Worm (Caenorhabditis elegans): ENCODE results near the gene ilys-5.

DNA sequence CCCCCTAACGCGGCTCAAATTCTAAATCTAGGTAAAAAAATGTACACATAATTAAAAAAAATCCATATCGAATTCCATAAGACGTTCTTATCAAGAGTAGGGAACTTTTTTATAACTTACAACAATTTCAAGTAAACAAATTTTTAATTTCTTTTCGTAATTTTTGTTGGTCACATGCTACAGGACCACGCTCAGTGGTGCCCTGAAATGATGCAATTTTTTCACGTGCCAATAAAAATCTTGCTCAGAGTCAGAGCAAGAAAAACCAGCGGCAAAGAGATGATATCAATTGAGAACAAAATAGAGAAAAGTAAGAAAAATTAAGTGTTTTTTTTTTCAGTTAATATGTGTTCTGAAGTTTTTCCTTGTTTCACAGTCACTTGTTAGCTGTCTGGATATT, 4.7 kb downstream of the ilys-5 start:
- TF ChIP-seq ekl-4 (GFP tag; IDR thresholded peaks at IDR 0.05) (no peak), ztf-3 (GFP tag; optimal IDR thresholded peaks at IDR 0.05) (no peak), nfya-1 (tag; optimal IDR thresholded peaks at IDR 0.05; ENCODE audit: borderline replicate concordance, insufficient read depth) (no peak), dpl-1 (GFP tag; optimal IDR thresholded peaks at IDR 0.05) (no peak), F57C9.4 (tag; optimal IDR thresholded peaks at IDR 0.05) (no peak), zfh-2 (GFP tag; conservative IDR thresholded peaks at IDR 0.05) (no peak), egl-18 (GFP tag; IDR thresholded peaks at IDR 0.05) (no peak), Y79H2A.3 (GFP tag; conservative IDR thresholded peaks at IDR 0.05) (no peak), T07F8.4 (tag; optimal IDR thresholded peaks at IDR 0.05) (no peak), let-526 (GFP tag; IDR thresholded peaks at IDR 0.05) (no peak), gei-17 (GFP tag; optimal IDR thresholded peaks at IDR 0.05) (no peak)
